Worm (Caenorhabditis elegans) whole organism, mixed stage, embryonic: Measurements from ENCODE around the gene bcf-1.

Source experiments
- ceh-43 ChIP-seq: fragments of 200-800 bp; sonication (Bioruptor generic); optimal IDR thresholded peaks from 2 replicates; lab custom pipeline; 2018; ENCODE audit warnings: mild to moderate bottlenecking, missing genetic modification characterization, moderate library complexity, missing compliant biosample characterization
- cnd-1 ChIP-seq: fragments of 200-800 bp; sonication (Bioruptor generic); optimal IDR thresholded peaks from 2 replicates; lab custom pipeline; 2018; ENCODE audit warnings: mild to moderate bottlenecking, missing genetic modification characterization, missing compliant biosample characterization
- elt-1 ChIP-seq: sonication (generic microtip); optimal IDR thresholded peaks from 2 replicates; lab custom pipeline; 2017; ENCODE audit warnings: missing genetic modification characterization, mild to moderate bottlenecking, missing compliant biosample characterization, antibody characterized with exemption, moderate library complexity, borderline replicate concordance; ENCODE audit not compliant: insufficient read depth
- lsy-2 ChIP-seq: fragments of 150-350 bp; optimal IDR thresholded peaks from 2 replicates; lab custom pipeline; 2014; ENCODE audit warnings: missing biosample characterization, missing genetic modification characterization
- mab-5 ChIP-seq: fragments of 150-350 bp; optimal IDR thresholded peaks from 2 replicates; lab custom pipeline; 2014; ENCODE audit warnings: missing biosample characterization, missing genetic modification characterization
- nhr-12 ChIP-seq: fragments of 150-350 bp; optimal IDR thresholded peaks from 2 replicates; lab custom pipeline; 2014; ENCODE audit warnings: missing biosample characterization, missing genetic modification characterization
- nhr-28 ChIP-seq: fragments of 150-350 bp; optimal IDR thresholded peaks from 2 replicates; lab custom pipeline; 2014; ENCODE audit warnings: missing biosample characterization, missing genetic modification characterization
- nhr-76 ChIP-seq: sonication (generic microtip); optimal IDR thresholded peaks from 2 replicates; lab custom pipeline; 2017; ENCODE audit warnings: missing biosample characterization, missing genetic modification characterization
- sem-2 ChIP-seq: fragments of 200-800 bp; sonication (Bioruptor generic); optimal IDR thresholded peaks from 2 replicates; lab custom pipeline; 2018; ENCODE audit warnings: mild to moderate bottlenecking, missing genetic modification characterization, missing compliant biosample characterization
- snpc-4 ChIP-seq: fragments of 150-350 bp; optimal IDR thresholded peaks from 2 replicates; lab custom pipeline; 2014; ENCODE audit warnings: missing biosample characterization, missing genetic modification characterization
- sptf-1 ChIP-seq: sonication (generic microtip); optimal IDR thresholded peaks from 2 replicates; lab custom pipeline; 2017; ENCODE audit warnings: mild to moderate bottlenecking, missing genetic modification characterization, moderate library complexity, missing compliant biosample characterization
- unc-39 ChIP-seq: fragments of 150-350 bp; optimal IDR thresholded peaks from 2 replicates; lab custom pipeline; 2014; ENCODE audit warnings: missing biosample characterization, missing genetic modification characterization
- unc-62 ChIP-seq: fragments of 150-350 bp; optimal IDR thresholded peaks from 2 replicates; lab custom pipeline; 2014; ENCODE audit warnings: missing biosample characterization, missing genetic modification reagents, missing genetic modification characterization
- ztf-11 ChIP-seq: fragments of 150-350 bp; optimal IDR thresholded peaks from 2 replicates; lab custom pipeline; 2014; ENCODE audit warnings: missing biosample characterization, missing genetic modification characterization

DNA sequence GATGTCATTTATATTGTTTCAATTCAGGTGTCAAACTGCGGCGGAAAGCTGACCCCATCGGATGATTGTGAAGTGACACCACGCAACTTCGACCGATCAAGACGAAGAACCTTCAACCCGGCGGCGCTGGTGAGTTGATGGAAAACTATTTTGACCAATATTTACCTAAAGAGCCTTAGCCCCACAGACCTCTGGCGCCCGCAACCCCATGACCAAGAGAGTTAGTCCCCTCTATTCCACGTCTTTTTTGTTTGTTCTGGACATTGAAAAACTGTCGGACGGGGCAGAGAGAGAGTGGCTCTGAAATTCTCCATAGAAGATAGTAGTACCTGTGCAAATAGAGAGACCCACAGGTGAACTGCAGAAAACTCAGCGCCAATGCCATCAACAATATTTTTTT, 49.9 kb downstream of the bcf-1 start:
- TF ChIP-seq ztf-11 (tag; lab: Kevin White, UChicago) (no peak), ceh-43 (GFP tag; lab: Kevin White, UChicago) (no peak), nhr-76 (tag; lab: Kevin White, UChicago) (no peak), cnd-1 (tag; lab: Kevin White, UChicago) (no peak), elt-1 (tag; lab: Kevin White, UChicago) (no peak), nhr-12 (tag; lab: Kevin White, UChicago) (no peak), lsy-2 (tag; lab: Kevin White, UChicago) (no peak), unc-62 (GFP tag; lab: Kevin White, UChicago) (no peak), sem-2 (GFP tag; lab: Kevin White, UChicago) (no peak), nhr-28 (tag; lab: Kevin White, UChicago) (no peak), snpc-4 (no peak), sptf-1 (tag; lab: Kevin White, UChicago) (no peak), unc-39 (tag; lab: Kevin White, UChicago) (no peak), mab-5 (tag; lab: Kevin White, UChicago) (no peak)
